Worm (Caenorhabditis elegans) whole organism, midembryonic: ENCODE data around the gene F58F12.3.

ENCODE experiments used
- klf-2 ChIP-seq: fragments of 200-800 bp; sonication (Bioruptor generic); conservative IDR thresholded peaks from 2 replicates; pipeline ENCODE4 v1.3.6; 2022; ENCODE audit warnings: missing genetic modification reagents, missing genetic modification characterization, missing compliant biosample characterization
- tab-1 ChIP-seq: fragments of 200-800 bp; sonication (Bioruptor generic); IDR thresholded peaks from 2 replicates; pipeline ENCODE4 v1.3.6; 2022; ENCODE audit warnings: missing genetic modification characterization, missing compliant biosample characterization
- ztf-23 ChIP-seq: fragments of 200-800 bp; sonication (Bioruptor generic); IDR thresholded peaks from 2 replicates; pipeline ENCODE4 v1.3.6; 2022; ENCODE audit warnings: missing genetic modification reagents, missing genetic modification characterization, missing compliant biosample characterization

DNA sequence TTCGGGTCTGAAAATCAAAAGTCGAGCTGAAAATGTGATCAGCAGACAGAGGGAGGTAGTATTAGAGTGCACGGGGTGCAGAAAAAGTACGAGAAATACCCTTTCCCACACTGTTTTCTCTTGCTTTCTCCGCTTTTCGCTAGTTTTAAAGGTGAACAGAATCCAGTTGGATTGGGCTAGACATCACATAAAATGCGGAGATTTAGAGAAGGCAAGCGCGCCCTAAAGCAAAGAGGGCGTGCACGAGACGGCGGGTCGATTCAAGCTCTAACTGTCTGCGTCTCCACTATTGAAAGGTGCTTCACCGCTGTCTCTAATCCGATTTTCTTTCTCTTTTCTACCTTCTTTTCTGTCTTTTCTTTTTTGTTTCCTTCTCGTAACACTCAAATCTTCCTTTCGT, 21.0 kb downstream of the F58F12.3 start:
- TF ChIP-seq klf-2 (GFP tag; lab: Robert Waterston, UW) = no peak
- no peak for TF ChIP-seq ztf-23
- TF ChIP-seq tab-1 (GFP tag; lab: Robert Waterston, UW) = no peak
